Fruit fly (Drosophila melanogaster): Measurements from ENCODE around the gene CG10748.

CG10748 gene

DNA sequence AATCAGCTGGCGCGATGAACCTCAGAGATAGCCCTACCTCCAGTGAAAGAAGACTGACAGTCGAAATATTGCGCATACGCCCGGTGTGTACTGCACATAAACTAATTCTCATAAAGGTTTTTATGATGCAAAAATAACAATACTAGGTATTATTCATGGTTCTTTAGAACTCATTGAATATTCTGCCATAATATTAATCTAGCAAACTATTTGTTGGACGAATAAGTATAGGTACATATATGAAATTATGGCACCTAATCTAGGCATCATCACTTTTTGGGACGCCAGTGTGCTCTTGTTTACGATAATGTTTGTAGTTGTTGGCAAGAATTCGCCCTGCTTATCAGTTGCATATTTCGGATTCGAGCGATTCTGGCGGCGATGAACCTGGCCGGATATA lies 49.6 kb upstream of the CG10748 start (continued):
- TF ChIP-seq schlank (tag; optimal IDR thresholded peaks at IDR 0.05), result peak; percentile 5
- no peak for TF ChIP-seq Six4 (GFP tag; optimal IDR thresholded peaks at IDR 0.05)
- no peak for TF ChIP-seq CG11696 (GFP tag; IDR thresholded peaks at IDR 0.05)
- TF ChIP-seq Hsf (GFP tag; optimal IDR thresholded peaks at IDR 0.05), result peak; percentile 24
- no peak for TF ChIP-seq CG6254 (GFP tag; optimal IDR thresholded peaks at IDR 0.05)
- TF ChIP-seq jumu (GFP tag; optimal IDR thresholded peaks at IDR 0.05), result peak; percentile 7
- no peak for TF ChIP-seq CG4328 (GFP tag; optimal IDR thresholded peaks at IDR 0.05)
- no peak for TF ChIP-seq zf30C (GFP tag; optimal IDR thresholded peaks at IDR 0.05)
- no peak for TF ChIP-seq CG3838 (GFP tag; optimal IDR thresholded peaks at IDR 0.05)
- peak; percentile 25 for TF ChIP-seq lilli (GFP tag; optimal IDR thresholded peaks at IDR 0.05)
- TF ChIP-seq eyg (GFP tag; optimal IDR thresholded peaks at IDR 0.05), result no peak
- TF ChIP-seq danr (GFP tag; IDR thresholded peaks at IDR 0.05), result no peak
- peak; percentile 42 for TF ChIP-seq mam (GFP tag; optimal IDR thresholded peaks at IDR 0.05)
- TF ChIP-seq CG4854 (GFP tag; optimal IDR thresholded peaks at IDR 0.05), result no peak
- TF ChIP-seq TFAM (GFP tag; optimal IDR thresholded peaks at IDR 0.05), result no peak
- TF ChIP-seq CG34376 (GFP tag; optimal IDR thresholded peaks at IDR 0.05), result peak; percentile 42
- TF ChIP-seq pan (optimal IDR thresholded peaks at IDR 0.05), result no peak
- peak in 1 of 2 experiments; percentile 38 for TF ChIP-seq pan (GFP tag; optimal IDR thresholded peaks at IDR 0.05 in 1 of 2, IDR thresholded peaks at IDR 0.05 in 1 of 2)
- TF ChIP-seq Usf (GFP tag; optimal IDR thresholded peaks at IDR 0.05), result no peak
- TF ChIP-seq Gug (GFP tag; IDR thresholded peaks at IDR 0.05), result no peak
- TF ChIP-seq Mrtf (GFP tag; IDR thresholded peaks at IDR 0.05), result no peak
- no peak for TF ChIP-seq CG3847 (GFP tag; IDR thresholded peaks at IDR 0.05)
- TF ChIP-seq CG10321 (GFP tag; IDR thresholded peaks at IDR 0.05), result no peak
- TF ChIP-seq aop (GFP tag; IDR thresholded peaks at IDR 0.05), result no peak
- TF ChIP-seq MESR4 (GFP tag; optimal IDR thresholded peaks at IDR 0.05), result no peak
- no peak for TF ChIP-seq NK7.1 (GFP tag; optimal IDR thresholded peaks at IDR 0.05)
- no peak for TF ChIP-seq CG16779 (GFP tag; IDR thresholded peaks at IDR 0.05)
- no peak for TF ChIP-seq Ets97D (GFP tag; optimal IDR thresholded peaks at IDR 0.05)
- TF ChIP-seq yki (optimal IDR thresholded peaks at IDR 0.05), result no peak
- no peak for TF ChIP-seq CG5245 (GFP tag; optimal IDR thresholded peaks at IDR 0.05)
- no peak for TF ChIP-seq exex (tag; optimal IDR thresholded peaks at IDR 0.05)
- no peak for TF ChIP-seq Xrp1 (GFP tag; IDR thresholded peaks at IDR 0.05)
- peak; percentile 43 for TF ChIP-seq CG11504 (tag; optimal IDR thresholded peaks at IDR 0.05)
- 0 out of 2 replicates have a peak, but pooled peaks have one; percentile 27 for TF ChIP-seq CG14441 (GFP tag; IDR thresholded peaks at IDR 0.05)
- TF ChIP-seq CHES-1-like (GFP tag; optimal IDR thresholded peaks at IDR 0.05), result peak; percentile 7
- no peak for TF ChIP-seq CG12104 (GFP tag; optimal IDR thresholded peaks at IDR 0.05)
- peak; percentile 27; the same call in 1 of the 3 replicates for TF ChIP-seq row (GFP tag; IDR thresholded peaks at IDR 0.05)
- no peak for TF ChIP-seq unc-4 (GFP tag; IDR thresholded peaks at IDR 0.05; ENCODE audit: partially characterized antibody)
- TF ChIP-seq Mad (GFP tag; optimal IDR thresholded peaks at IDR 0.05), result no peak
- TF ChIP-seq CG14014 (GFP tag; IDR thresholded peaks at IDR 0.05), result 0 out of 2 replicates have a peak, but pooled peaks have one; percentile 23
- TF ChIP-seq abd-A (tag; optimal IDR thresholded peaks at IDR 0.05), result no peak
- TF ChIP-seq Lpt (GFP tag; optimal IDR thresholded peaks at IDR 0.05), result no peak
- no peak for TF ChIP-seq disco-r (GFP tag; optimal IDR thresholded peaks at IDR 0.05)
- no peak for TF ChIP-seq Eip74EF (GFP tag; optimal IDR thresholded peaks at IDR 0.05)
- no peak for TF ChIP-seq ATbp (GFP tag; optimal IDR thresholded peaks at IDR 0.05)
- TF ChIP-seq CG4360 (GFP tag; IDR thresholded peaks at IDR 0.05), result no peak
- peak; percentile 8 for TF ChIP-seq ind (GFP tag; optimal IDR thresholded peaks at IDR 0.05)
- TF ChIP-seq CG12219 (GFP tag; optimal IDR thresholded peaks at IDR 0.05), result peak; percentile 2
- TF ChIP-seq NC2β (GFP tag; optimal IDR thresholded peaks at IDR 0.05), result no peak
- TF ChIP-seq CG10565 (GFP tag; optimal IDR thresholded peaks at IDR 0.05), result no peak
- TF ChIP-seq CG8281 (tag; optimal IDR thresholded peaks at IDR 0.05), result no peak
- no peak for TF ChIP-seq ERR (GFP tag; optimal IDR thresholded peaks at IDR 0.05)
- peak; percentile 18 for TF ChIP-seq Myb (GFP tag; optimal IDR thresholded peaks at IDR 0.05)
- no peak for TF ChIP-seq br (optimal IDR thresholded peaks at IDR 0.05)

Data from whole organism, embryonic.